Fruit fly (Drosophila melanogaster) S2 (cell line): ENCODE results near the gene CG7985.

Experiments used
- CG8478 ChIP-seq: fragments of >200 bp; optimal IDR thresholded peaks from 2 replicates; lab custom pipeline; 2018
- CTCF ChIP-seq, 2 experiments: fragments of >200 bp; optimal IDR thresholded peaks; 2 replicates each; lab custom pipeline; 2018

dm6 chr3R:18183244-18183643 is 16.4 kb upstream of the CG7985 start, which contains the start of gene cdm:
- TF ChIP-seq CG8478 (lab: Kevin White, UChicago) (no peak), CTCF (optimal IDR thresholded peaks at IDR 0.05; lab: Kevin White, UChicago) (no peak)
